Fruit fly (Drosophila melanogaster) whole organism, embryonic: ENCODE results near the gene odd.
A peak's percentile ranks its signal among the peaks of the same experiment; 100 is the strongest.

ENCODE experiments used
- Abd-B ChIP-seq: fragments of 200-800 bp; sonication (Bioruptor generic); optimal IDR thresholded peaks from 2 replicates; lab custom pipeline; 2018; ENCODE audit warnings: missing biosample characterization, mild to moderate bottlenecking, missing genetic modification characterization, moderate library complexity
- CG10147 ChIP-seq: fragments of 200-800 bp; sonication (Bioruptor generic); optimal IDR thresholded peaks from 2 replicates; lab custom pipeline; 2019; ENCODE audit warnings: missing biosample characterization, mild to moderate bottlenecking, missing genetic modification characterization, moderate library complexity
- CG10267 ChIP-seq: fragments of 200-800 bp; sonication (Bioruptor generic); optimal IDR thresholded peaks from 2 replicates; lab custom pipeline; 2018; ENCODE audit warnings: missing biosample characterization, mild to moderate bottlenecking, missing genetic modification characterization, moderate library complexity
- CG10959 ChIP-seq: fragments of 200-800 bp; sonication (Bioruptor generic); IDR thresholded peaks from 2 replicates; pipeline ENCODE4 v1.3.6; 2022; ENCODE audit warnings: missing biosample characterization, missing genetic modification characterization
- CG11247 ChIP-seq: fragments of 200-800 bp; sonication (Bioruptor generic); IDR thresholded peaks from 2 replicates; pipeline ENCODE4 v1.3.6; 2022; ENCODE audit warnings: missing biosample characterization, missing genetic modification characterization
- CG12942 ChIP-seq: fragments of 200-800 bp; sonication (Bioruptor generic); optimal IDR thresholded peaks from 3 replicates; lab custom pipeline; 2016; ENCODE audit warnings: missing biosample characterization, missing genetic modification characterization
- CG13287 ChIP-seq: fragments of 200-800 bp; sonication (Bioruptor generic); IDR thresholded peaks from 2 replicates; pipeline ENCODE4 v1.3.6; 2022; ENCODE audit warnings: missing biosample characterization, missing genetic modification characterization; ENCODE audit not compliant: partially characterized antibody
- CG13424 ChIP-seq: fragments of 200-800 bp; sonication (Bioruptor generic); optimal IDR thresholded peaks from 2 replicates; lab custom pipeline; 2019; ENCODE audit warnings: missing biosample characterization, mild to moderate bottlenecking, missing genetic modification characterization, moderate library complexity
- CG18619 ChIP-seq: fragments of 200-800 bp; sonication (Bioruptor generic); optimal IDR thresholded peaks from 3 replicates; lab custom pipeline; 2017; ENCODE audit warnings: missing biosample characterization, mild to moderate bottlenecking, missing genetic modification characterization
- CG2120 ChIP-seq: fragments of 200-800 bp; sonication (Bioruptor generic); optimal IDR thresholded peaks from 3 replicates; lab custom pipeline; 2016; ENCODE audit warnings: missing biosample characterization, missing genetic modification characterization
- CG2889 ChIP-seq: fragments of 200-800 bp; sonication (Bioruptor generic); IDR thresholded peaks from 3 replicates; pipeline ENCODE4 v1.3.6; 2022; ENCODE audit warnings: missing biosample characterization, missing genetic modification characterization
- CG31365 ChIP-seq: fragments of 200-800 bp; sonication (Bioruptor generic); optimal IDR thresholded peaks from 2 replicates; lab custom pipeline; 2018; ENCODE audit warnings: missing biosample characterization, mild to moderate bottlenecking, missing genetic modification characterization
- CG31441 ChIP-seq: fragments of 200-800 bp; sonication (Bioruptor generic); IDR thresholded peaks from 2 replicates; pipeline ENCODE4 v1.3.6; 2022; ENCODE audit warnings: missing biosample characterization, missing genetic modification characterization
- CG33213 ChIP-seq: fragments of 200-800 bp; sonication (Bioruptor generic); optimal IDR thresholded peaks from 3 replicates; lab custom pipeline; 2016; ENCODE audit warnings: missing biosample characterization, missing genetic modification characterization
- CG4404 ChIP-seq: fragments of 200-800 bp; sonication (Bioruptor generic); IDR thresholded peaks from 2 replicates; pipeline ENCODE4 v1.3.6; 2022; ENCODE audit warnings: missing biosample characterization, missing genetic modification characterization
- CG7271 ChIP-seq: fragments of 200-800 bp; sonication (Bioruptor generic); optimal IDR thresholded peaks from 2 replicates; lab custom pipeline; 2018; ENCODE audit warnings: missing biosample characterization, mild to moderate bottlenecking, missing genetic modification characterization, moderate library complexity
- CG7372 ChIP-seq: fragments of 200-800 bp; sonication (Bioruptor generic); IDR thresholded peaks from 2 replicates; pipeline ENCODE4 v1.3.6; 2022; ENCODE audit warnings: missing biosample characterization, missing genetic modification characterization
- CG8478 ChIP-seq: fragments of >200 bp; optimal IDR thresholded peaks from 2 replicates; lab custom pipeline; 2018
- D19A ChIP-seq: fragments of 200-800 bp; optimal IDR thresholded peaks from 3 replicates; lab custom pipeline; 2019; ENCODE audit warnings: missing biosample characterization, mild to moderate bottlenecking, missing genetic modification characterization, moderate library complexity
- Drgx ChIP-seq: fragments of 200-800 bp; sonication (Bioruptor generic); IDR thresholded peaks from 2 replicates; pipeline ENCODE4 v1.3.6; 2022; ENCODE audit warnings: missing biosample characterization, missing genetic modification characterization
- HmgD ChIP-seq: fragments of 200-800 bp; sonication (Bioruptor generic); optimal IDR thresholded peaks from 3 replicates; lab custom pipeline; 2016; ENCODE audit warnings: missing biosample characterization, missing genetic modification characterization
- Spps ChIP-seq: fragments of 200-800 bp; sonication (Bioruptor generic); optimal IDR thresholded peaks from 2 replicates; lab custom pipeline; 2018; ENCODE audit warnings: missing biosample characterization, mild to moderate bottlenecking, missing genetic modification characterization
- TFAM ChIP-seq: fragments of 200-800 bp; sonication (Bioruptor generic); optimal IDR thresholded peaks from 2 replicates; lab custom pipeline; 2017; ENCODE audit warnings: missing biosample characterization, missing genetic modification characterization, inconsistent platforms
- Trl ChIP-seq, 3 experiments: fragments of >200 bp in 2 of 3; fragments of 200-800 bp in 1 of 3; sonication (Bioruptor generic) in 1 of 3; optimal IDR thresholded peaks; 2 replicates in 1 of 3; 3 replicates in 2 of 3; lab custom pipeline; 2016 to 2017; ENCODE audit warnings: missing biosample characterization in 1 of 3, missing genetic modification characterization in 1 of 3
- Usf ChIP-seq: fragments of 200-800 bp; sonication (Bioruptor generic); optimal IDR thresholded peaks from 2 replicates; lab custom pipeline; 2017; ENCODE audit warnings: missing genotype, missing biosample characterization, missing genetic modification characterization
- Vsx1 ChIP-seq: fragments of 200-800 bp; sonication (Bioruptor generic); optimal IDR thresholded peaks from 2 replicates; lab custom pipeline; 2017; ENCODE audit warnings: missing biosample characterization, mild to moderate bottlenecking, missing genetic modification characterization, missing genetic modification reagents
- ara ChIP-seq: fragments of 200-800 bp; sonication (Bioruptor generic); IDR thresholded peaks from 2 replicates; pipeline ENCODE4 v1.3.6; 2022; ENCODE audit warnings: missing biosample characterization, missing genetic modification characterization
- bigmax ChIP-seq: fragments of 200-800 bp; sonication (Bioruptor generic); optimal IDR thresholded peaks from 2 replicates; lab custom pipeline; 2018; ENCODE audit warnings: missing biosample characterization, mild to moderate bottlenecking, missing genetic modification characterization
- btn ChIP-seq: fragments of 200-800 bp; sonication (Bioruptor generic); optimal IDR thresholded peaks from 2 replicates; lab custom pipeline; 2016; ENCODE audit warnings: missing biosample characterization, missing genetic modification characterization
- chm ChIP-seq: fragments of 200-800 bp; sonication (Bioruptor generic); IDR thresholded peaks from 2 replicates; pipeline ENCODE4 v1.3.6; 2022; ENCODE audit warnings: missing biosample characterization, missing genetic modification characterization
- crp ChIP-seq, 2 experiments: fragments of 200-800 bp; sonication (Bioruptor generic); optimal IDR thresholded peaks; 2 replicates in 1 of 2; 3 replicates in 1 of 2; lab custom pipeline; 2017; ENCODE audit warnings: missing biosample characterization in 2 of 2, missing genetic modification characterization in 2 of 2, mild to moderate bottlenecking in 1 of 2, moderate library complexity in 1 of 2
- fd96Cb ChIP-seq: fragments of 200-800 bp; sonication (Bioruptor generic); optimal IDR thresholded peaks from 2 replicates; lab custom pipeline; 2018; ENCODE audit warnings: missing biosample characterization, mild to moderate bottlenecking, missing genetic modification characterization, moderate library complexity
- gem ChIP-seq: fragments of 200-800 bp; sonication (Bioruptor generic); optimal IDR thresholded peaks from 2 replicates; lab custom pipeline; 2019; ENCODE audit warnings: missing biosample characterization, mild to moderate bottlenecking, missing genetic modification characterization, moderate library complexity
- inv ChIP-seq: fragments of 200-800 bp; sonication (Bioruptor generic); IDR thresholded peaks from 2 replicates; pipeline ENCODE4 v1.3.6; 2022; ENCODE audit warnings: missing biosample characterization, missing genetic modification characterization; ENCODE audit not compliant: partially characterized antibody
- lilli ChIP-seq: fragments of 200-800 bp; sonication (Bioruptor generic); optimal IDR thresholded peaks from 3 replicates; lab custom pipeline; 2016; ENCODE audit warnings: missing biosample characterization, missing genetic modification characterization
- lola ChIP-seq, 3 experiments: fragments of >200 bp in 2 of 3; fragments of 200-800 bp in 1 of 3; sonication (Bioruptor generic) in 1 of 3; optimal IDR thresholded peaks; 2 replicates each; lab custom pipeline; 2017 to 2019; ENCODE audit warnings: missing biosample characterization in 3 of 3, missing genetic modification characterization in 3 of 3, mild to moderate bottlenecking in 1 of 3, moderate library complexity in 1 of 3
- lov ChIP-seq, 2 experiments: fragments of 200-800 bp in 1 of 2; fragments of >200 bp in 1 of 2; sonication (Bioruptor generic) in 1 of 2; IDR thresholded peaks in 1 of 2; optimal IDR thresholded peaks in 1 of 2; 2 replicates in 1 of 2; 3 replicates in 1 of 2; pipeline versions ENCODE4 v1.3.6 to Lab custom; 2017 to 2022; ENCODE audit warnings: missing biosample characterization in 1 of 2, missing genetic modification characterization in 1 of 2
- luna ChIP-seq: fragments of 200-800 bp; sonication (Bioruptor generic); optimal IDR thresholded peaks from 2 replicates; lab custom pipeline; 2016; ENCODE audit warnings: missing biosample characterization, missing genetic modification characterization
- nmo ChIP-seq: fragments of 200-800 bp; sonication (Bioruptor generic); optimal IDR thresholded peaks from 2 replicates; lab custom pipeline; 2018; ENCODE audit warnings: missing biosample characterization, mild to moderate bottlenecking, missing genetic modification characterization, moderate library complexity
- pho ChIP-seq: fragments of 200-800 bp; sonication (Bioruptor generic); optimal IDR thresholded peaks from 2 replicates; lab custom pipeline; 2016; ENCODE audit warnings: missing biosample characterization, missing genetic modification characterization
- ranshi ChIP-seq: fragments of 200-800 bp; sonication (Bioruptor generic); IDR thresholded peaks from 2 replicates; pipeline ENCODE4 v1.3.6; 2022; ENCODE audit warnings: missing biosample characterization, missing genetic modification characterization
- schlank ChIP-seq: fragments of 200-800 bp; sonication (Bioruptor generic); optimal IDR thresholded peaks from 2 replicates; lab custom pipeline; 2018; ENCODE audit warnings: missing biosample characterization, mild to moderate bottlenecking, missing genetic modification characterization
- sens ChIP-seq: fragments of 200-800 bp; sonication (Bioruptor generic); peaks from one replicate; lab custom pipeline; 2016; ENCODE audit warnings: missing biosample characterization, missing genetic modification characterization
- sna ChIP-seq: fragments of 200-800 bp; sonication (Bioruptor generic); IDR thresholded peaks from 2 replicates; pipeline ENCODE4 v1.3.6; 2022; ENCODE audit warnings: missing biosample characterization, missing genetic modification characterization; ENCODE audit not compliant: partially characterized antibody
- tio ChIP-seq: fragments of 200-800 bp; sonication (Bioruptor generic); optimal IDR thresholded peaks from 2 replicates; lab custom pipeline; 2017; ENCODE audit warnings: missing biosample characterization, missing genetic modification characterization, inconsistent platforms
- twi ChIP-seq: fragments of 200-800 bp; optimal IDR thresholded peaks from 2 replicates; lab custom pipeline; 2019; ENCODE audit warnings: missing biosample characterization, mild to moderate bottlenecking, missing genetic modification characterization, moderate library complexity
- wdn ChIP-seq: fragments of 200-800 bp; sonication (Bioruptor generic); IDR thresholded peaks from 2 replicates; pipeline ENCODE4 v1.3.6; 2022; ENCODE audit warnings: missing biosample characterization, missing genetic modification characterization
- yki ChIP-seq: fragments of >200 bp; optimal IDR thresholded peaks from 3 replicates; lab custom pipeline; 2018
- zen ChIP-seq: fragments of 200-800 bp; sonication (Bioruptor generic); optimal IDR thresholded peaks from 3 replicates; lab custom pipeline; 2018; ENCODE audit warnings: missing biosample characterization, mild to moderate bottlenecking, missing genetic modification characterization, moderate library complexity
- zfh2 ChIP-seq: fragments of 200-800 bp; sonication (Bioruptor generic); optimal IDR thresholded peaks from 2 replicates; lab custom pipeline; 2016; ENCODE audit warnings: missing biosample characterization, missing genetic modification characterization

Gene odd

DNA sequence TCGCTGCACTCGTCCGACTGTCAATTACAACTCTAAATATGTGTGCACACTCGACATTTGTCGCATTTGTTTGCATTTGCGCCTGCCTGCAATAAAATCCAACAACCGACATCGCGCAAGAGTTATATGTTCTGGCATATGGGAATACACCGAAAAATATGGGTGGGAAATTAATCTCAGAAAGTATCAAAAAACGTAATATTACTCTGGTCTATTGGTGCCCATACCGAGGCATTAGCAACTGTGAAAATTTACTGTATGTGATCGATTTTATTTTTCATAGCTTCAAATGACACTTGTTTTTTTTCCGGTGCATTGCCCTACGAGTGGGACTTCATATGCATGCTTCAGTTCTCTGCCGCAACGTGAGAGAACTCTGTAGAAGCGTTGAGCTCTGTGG lies 32.6 kb downstream of the odd start (continued):
- TF ChIP-seq CG10267 (peak; percentile 70), crp (GFP tag; optimal IDR thresholded peaks at IDR 0.05; lab: Kevin White, UChicago) (no peak), CG31441 (GFP tag; lab: Robert Waterston, UW) (no peak; the same call in none of the 2 replicates), lov (optimal IDR thresholded peaks at IDR 0.05; lab: Kevin White, UChicago) (no peak), lov (GFP tag; IDR thresholded peaks at IDR 0.05; lab: Robert Waterston, UW) (peak; percentile 84), wdn (GFP tag; lab: Robert Waterston, UW) (0 out of 2 replicates have a peak, but pooled peaks have one; percentile 42), HmgD (GFP tag; lab: Kevin White, UChicago) (no peak), lilli (peak; percentile 62), yki (lab: Kevin White, UChicago) (no peak), CG2889 (no peak), sens (GFP tag; lab: Kevin White, UChicago) (peak; percentile 98), CG12942 (peak; percentile 67), nmo (peak; percentile 90), Trl (optimal IDR thresholded peaks at IDR 0.05; lab: Kevin White, UChicago) (no peak), Trl (GFP tag; optimal IDR thresholded peaks at IDR 0.05; lab: Kevin White, UChicago) (peak; percentile 70), CG7372 (GFP tag; lab: Robert Waterston, UW) (peak; percentile 57), CG10147 (GFP tag; lab: Kevin White, UChicago) (no peak), CG11247 (no peak), Vsx1 (GFP tag; lab: Kevin White, UChicago) (peak; percentile 67), Drgx (GFP tag; lab: Robert Waterston, UW) (peak; percentile 77), twi (tag; lab: Kevin White, UChicago) (peak; percentile 80), tio (GFP tag; lab: Kevin White, UChicago) (peak; percentile 42), ranshi (GFP tag; lab: Robert Waterston, UW) (peak; percentile 79), TFAM (GFP tag; lab: Kevin White, UChicago) (peak; percentile 23), sna (GFP tag; lab: Robert Waterston, UW) (no peak), CG2120 (GFP tag; lab: Kevin White, UChicago) (no peak), lola (GFP tag; optimal IDR thresholded peaks at IDR 0.05; lab: Kevin White, UChicago) (peak in 1 of 3 experiments; percentile 87), CG10959 (GFP tag; lab: Robert Waterston, UW) (peak; percentile 83), btn (peak; percentile 80), D19A (tag; lab: Kevin White, UChicago) (peak; percentile 79), CG18619 (GFP tag; lab: Kevin White, UChicago) (peak; percentile 43), Usf (GFP tag; lab: Kevin White, UChicago) (peak; percentile 73), pho (peak; percentile 37), gem (tag; lab: Kevin White, UChicago) (peak; percentile 88), luna (GFP tag; lab: Kevin White, UChicago) (no peak), CG33213 (GFP tag; lab: Kevin White, UChicago) (peak; percentile 78), CG4404 (GFP tag; lab: Robert Waterston, UW) (peak; percentile 84), Abd-B (peak; percentile 83), fd96Cb (tag; lab: Kevin White, UChicago) (peak; percentile 87), ara (GFP tag; lab: Robert Waterston, UW) (peak; percentile 93), CG31365 (tag; lab: Kevin White, UChicago) (peak; percentile 18), zfh2 (GFP tag; lab: Kevin White, UChicago) (no peak), zen (peak; percentile 76), CG8478 (lab: Kevin White, UChicago) (no peak), inv (GFP tag; lab: Robert Waterston, UW) (no peak), CG13287 (no peak), CG7271 (peak; percentile 20), schlank (tag; lab: Kevin White, UChicago) (no peak), CG13424 (tag; lab: Kevin White, UChicago) (peak; percentile 85), bigmax (GFP tag; lab: Kevin White, UChicago) (no peak), chm (GFP tag; lab: Robert Waterston, UW) (peak; percentile 95), Spps (tag; lab: Kevin White, UChicago) (peak; percentile 60)
